Worm (Caenorhabditis elegans) whole organism, L4 larva: ENCODE measurements around the gene clec-187.

Experiments used
- F44E2.7 ChIP-seq: fragments of 200-800 bp; sonication (Bioruptor generic); IDR thresholded peaks from 2 replicates; pipeline ENCODE4 v2.1.2; 2022; ENCODE audit warnings: missing genetic modification characterization, missing compliant biosample characterization
- F49E8.2 ChIP-seq: sonication (generic microtip); optimal IDR thresholded peaks from 2 replicates; lab custom pipeline; 2016; ENCODE audit warnings: missing compliant biosample characterization, mild to moderate bottlenecking, missing genetic modification characterization, borderline replicate concordance
- T20F7.1 ChIP-seq: fragments of 200-800 bp; sonication (Bioruptor generic); optimal IDR thresholded peaks from 2 replicates; lab custom pipeline; 2018; ENCODE audit warnings: mild to moderate bottlenecking, missing genetic modification characterization, missing compliant biosample characterization
- Y5F2A.4 ChIP-seq: fragments of 200-800 bp; sonication (Bioruptor generic); optimal IDR thresholded peaks from 2 replicates; lab custom pipeline; 2018; ENCODE audit warnings: mild to moderate bottlenecking, missing genetic modification characterization, missing compliant biosample characterization
- Y75B8A.6 ChIP-seq: fragments of 200-800 bp; sonication (Bioruptor generic); IDR thresholded peaks from 2 replicates; pipeline ENCODE4 v1.3.6; 2022; ENCODE audit warnings: missing genetic modification reagents, missing genetic modification characterization, missing compliant biosample characterization
- ZK337.2 ChIP-seq: fragments of 200-800 bp; sonication (Bioruptor generic); IDR thresholded peaks from 2 replicates; pipeline ENCODE4 v1.3.6; 2022; ENCODE audit warnings: missing genetic modification reagents, missing genetic modification characterization, missing compliant biosample characterization
- attf-4 ChIP-seq: sonication (generic microtip); optimal IDR thresholded peaks from 3 replicates; lab custom pipeline; 2017; ENCODE audit warnings: missing biosample characterization, missing genetic modification characterization
- ceh-28 ChIP-seq: fragments of 150-350 bp; optimal IDR thresholded peaks from 2 replicates; lab custom pipeline; 2014; ENCODE audit warnings: missing biosample characterization, missing genetic modification reagents, missing genetic modification characterization
- ceh-44 ChIP-seq: fragments of 200-800 bp; sonication (Bioruptor generic); IDR thresholded peaks from 2 replicates; pipeline ENCODE4 v1.3.6; 2022; ENCODE audit warnings: missing genetic modification reagents, missing genetic modification characterization, missing compliant biosample characterization
- ceh-82 ChIP-seq: sonication (generic microtip); optimal IDR thresholded peaks from 2 replicates; lab custom pipeline; 2017; ENCODE audit warnings: missing biosample characterization, missing genetic modification characterization
- ces-1 ChIP-seq: fragments of 150-350 bp; sonication (generic microtip); optimal IDR thresholded peaks from 4 replicates; lab custom pipeline; 2014; ENCODE audit warnings: missing biosample characterization, missing genetic modification reagents, missing genetic modification characterization
- daf-12 ChIP-seq: fragments of 150-350 bp; optimal IDR thresholded peaks from 2 replicates; lab custom pipeline; 2014; ENCODE audit warnings: missing biosample characterization, missing genetic modification reagents, missing genetic modification characterization
- daf-16 ChIP-seq, 3 experiments: sonication (generic microtip); optimal IDR thresholded peaks; 2 replicates each; lab custom pipeline; 2016 to 2017; ENCODE audit warnings: missing genetic modification characterization in 3 of 3, missing genetic modification reagents in 3 of 3, mild to moderate bottlenecking in 2 of 3, missing compliant biosample characterization in 2 of 3, missing biosample characterization in 1 of 3, moderate library complexity in 1 of 3
- dmd-6 ChIP-seq: fragments of 200-800 bp; sonication (Bioruptor generic); IDR thresholded peaks from 2 replicates; pipeline ENCODE4 v1.3.6; 2022; ENCODE audit warnings: missing genetic modification reagents, missing genetic modification characterization, missing compliant biosample characterization
- dmd-8 ChIP-seq: fragments of 200-800 bp; sonication (Bioruptor generic); IDR thresholded peaks from 2 replicates; pipeline ENCODE4 v1.3.6; 2022; ENCODE audit warnings: missing genetic modification characterization, missing compliant biosample characterization
- dve-1 ChIP-seq: sonication (generic microtip); optimal IDR thresholded peaks from 2 replicates; lab custom pipeline; 2017; ENCODE audit warnings: antibody characterized with exemption, mild to moderate bottlenecking, missing genetic modification characterization, missing compliant biosample characterization; ENCODE audit not compliant: insufficient read depth
- egl-43 ChIP-seq: fragments of 200-800 bp; sonication (Bioruptor generic); IDR thresholded peaks from 2 replicates; pipeline ENCODE4 v1.3.6; 2022; ENCODE audit warnings: missing genetic modification reagents, missing genetic modification characterization, missing compliant biosample characterization
- gei-8 ChIP-seq: fragments of 200-800 bp; sonication (Bioruptor generic); optimal IDR thresholded peaks from 2 replicates; lab custom pipeline; 2018; ENCODE audit warnings: mild to moderate bottlenecking, missing genetic modification characterization, missing compliant biosample characterization
- lin-1 ChIP-seq: fragments of 200-800 bp; sonication (Bioruptor generic); IDR thresholded peaks from 2 replicates; pipeline ENCODE4 v1.3.6; 2022; ENCODE audit warnings: missing genetic modification reagents, missing genetic modification characterization, missing compliant biosample characterization
- lin-15B ChIP-seq: fragments of 150-350 bp; sonication (generic microtip); optimal IDR thresholded peaks from 3 replicates; lab custom pipeline; 2014; ENCODE audit warnings: missing biosample characterization, missing genetic modification characterization
- lin-29 ChIP-seq: fragments of 200-800 bp; sonication (Bioruptor generic); IDR thresholded peaks from 2 replicates; pipeline ENCODE4 v1.3.6; 2022; ENCODE audit warnings: missing genetic modification reagents, missing genetic modification characterization, missing compliant biosample characterization
- lin-38 ChIP-seq: fragments of 200-800 bp; sonication (Bioruptor generic); IDR thresholded peaks from 2 replicates; pipeline ENCODE4 v1.3.6; 2022; ENCODE audit warnings: missing genetic modification reagents, missing genetic modification characterization, missing compliant biosample characterization
- lir-3 ChIP-seq: sonication (generic microtip); optimal IDR thresholded peaks from 2 replicates; lab custom pipeline; 2016; ENCODE audit warnings: mild to moderate bottlenecking, missing genetic modification characterization, missing compliant biosample characterization
- lsy-2 ChIP-seq, 2 experiments: fragments of 150-350 bp in 1 of 2; sonication (generic microtip) in 1 of 2; optimal IDR thresholded peaks; 2 replicates each; lab custom pipeline; 2014 to 2017; ENCODE audit warnings: missing biosample characterization in 2 of 2, missing genetic modification characterization in 2 of 2
- madf-9 ChIP-seq: fragments of 200-800 bp; sonication (Bioruptor generic); conservative IDR thresholded peaks from 2 replicates; pipeline ENCODE4 v1.3.6; 2022; ENCODE audit warnings: missing genetic modification reagents, missing genetic modification characterization, missing compliant biosample characterization
- mdl-1 ChIP-seq, 2 experiments: fragments of 150-350 bp in 1 of 2; sonication (generic microtip) in 1 of 2; optimal IDR thresholded peaks; 2 replicates each; lab custom pipeline; 2014 to 2017; ENCODE audit warnings: missing biosample characterization in 2 of 2, missing genetic modification characterization in 2 of 2
- mes-2 ChIP-seq: sonication (generic microtip); optimal IDR thresholded peaks from 2 replicates; lab custom pipeline; 2016; ENCODE audit warnings: missing genotype, mild to moderate bottlenecking, missing genetic modification characterization, missing compliant biosample characterization; ENCODE audit not compliant: poor library complexity, severe bottlenecking
- mxl-3 ChIP-seq: fragments of 200-800 bp; sonication (Bioruptor generic); optimal IDR thresholded peaks from 2 replicates; lab custom pipeline; 2018; ENCODE audit warnings: mild to moderate bottlenecking, missing genetic modification characterization, missing compliant biosample characterization
- nhr-42 ChIP-seq: fragments of 200-800 bp; sonication (Bioruptor generic); IDR thresholded peaks from 2 replicates; pipeline ENCODE4 v1.3.6; 2022; ENCODE audit warnings: missing genetic modification characterization, missing compliant biosample characterization
- pha-4 ChIP-seq, 2 experiments: fragments of 150-350 bp in 1 of 2; fragments of 200-800 bp in 1 of 2; sonication (Bioruptor generic) in 1 of 2; IDR thresholded peaks in 1 of 2; optimal IDR thresholded peaks in 1 of 2; 2 replicates each; pipeline versions ENCODE4 v1.3.6 to Lab custom; 2014 to 2022; ENCODE audit warnings: missing genetic modification characterization in 2 of 2, missing genetic modification reagents in 2 of 2, missing biosample characterization in 1 of 2, missing compliant biosample characterization in 1 of 2
- saeg-2 ChIP-seq: fragments of 200-800 bp; sonication (Bioruptor generic); IDR thresholded peaks from 2 replicates; pipeline ENCODE4 v1.3.6; 2022; ENCODE audit warnings: missing genetic modification reagents, missing genetic modification characterization, missing compliant biosample characterization
- set-16 ChIP-seq: fragments of 200-800 bp; sonication (Bioruptor generic); IDR thresholded peaks from 2 replicates; pipeline ENCODE4 v1.3.6; 2022; ENCODE audit warnings: missing genetic modification reagents, missing genetic modification characterization, missing compliant biosample characterization
- skn-1 ChIP-seq: fragments of 150-350 bp; optimal IDR thresholded peaks from 2 replicates; lab custom pipeline; 2014; ENCODE audit warnings: missing biosample characterization, missing genetic modification characterization
- snpc-1.2 ChIP-seq: fragments of 200-800 bp; sonication (Bioruptor generic); IDR thresholded peaks from 2 replicates; pipeline ENCODE4 v1.3.6; 2022; ENCODE audit warnings: missing genetic modification reagents, missing genetic modification characterization, missing compliant biosample characterization
- spr-1 ChIP-seq: sonication (generic microtip); optimal IDR thresholded peaks from 2 replicates; lab custom pipeline; 2016; ENCODE audit warnings: mild to moderate bottlenecking, missing genetic modification characterization, missing compliant biosample characterization
- tra-1 ChIP-seq: fragments of 200-800 bp; sonication (Bioruptor generic); IDR thresholded peaks from 2 replicates; pipeline ENCODE4 v1.3.6; 2022; ENCODE audit warnings: missing genetic modification reagents, missing genetic modification characterization, missing compliant biosample characterization
- unc-130 ChIP-seq: sonication (generic microtip); optimal IDR thresholded peaks from 2 replicates; lab custom pipeline; 2016; ENCODE audit warnings: missing genetic modification reagents, missing genetic modification characterization, missing compliant biosample characterization
- unc-39 ChIP-seq: sonication (generic microtip); optimal IDR thresholded peaks from 2 replicates; lab custom pipeline; 2017; ENCODE audit warnings: missing biosample characterization, missing genetic modification characterization
- unc-62 ChIP-seq, 3 experiments: fragments of 150-350 bp in 1 of 3; sonication (generic microtip); optimal IDR thresholded peaks in 2 of 3; peaks in 1 of 3; 1 replicate in 1 of 3; 2 replicates in 2 of 3; lab custom pipeline; 2014 to 2017; ENCODE audit warnings: missing biosample characterization in 3 of 3, missing genetic modification characterization in 3 of 3, missing genetic modification reagents in 3 of 3, missing genotype in 1 of 3
- zfp-2 ChIP-seq: sonication (generic microtip); optimal IDR thresholded peaks from 2 replicates; lab custom pipeline; 2016; ENCODE audit warnings: mild to moderate bottlenecking, missing genetic modification characterization, missing compliant biosample characterization
- zfp-3 ChIP-seq: fragments of 200-800 bp; sonication (Bioruptor generic); conservative IDR thresholded peaks from 2 replicates; pipeline ENCODE4 v1.3.6; 2022; ENCODE audit warnings: missing genetic modification reagents, missing genetic modification characterization, missing compliant biosample characterization
- zip-11 ChIP-seq: fragments of 200-800 bp; sonication (Bioruptor generic); IDR thresholded peaks from 2 replicates; pipeline ENCODE4 v1.3.6; 2022; ENCODE audit warnings: missing genetic modification characterization, missing compliant biosample characterization
- ztf-11 ChIP-seq: fragments of 150-350 bp; optimal IDR thresholded peaks from 2 replicates; lab custom pipeline; 2014; ENCODE audit warnings: missing biosample characterization, missing genetic modification characterization

The clec-187 gene

ce11 chrIV:12833698-12834416, 37.4 kb downstream of the clec-187 start (continued):
- TF ChIP-seq madf-9 (GFP tag; lab: Robert Waterston, UW) (no peak), mxl-3 (GFP tag; lab: Kevin White, UChicago) (peak; percentile 60), mdl-1 (tag; optimal IDR thresholded peaks at IDR 0.05; lab: Kevin White, UChicago) (peak in 1 of 2 experiments; percentile 40), gei-8 (GFP tag; lab: Kevin White, UChicago) (no peak), Y75B8A.6 (GFP tag; lab: Robert Waterston, UW) (no peak; the same call in 1 of the 2 replicates), zip-11 (no peak), lin-29 (GFP tag; lab: Robert Waterston, UW) (no peak), lin-1 (GFP tag; lab: Robert Waterston, UW) (peak; percentile 78), unc-62 (GFP tag; optimal IDR thresholded peaks at IDR 0.05 in 1 of 2; lab: Kevin White, UChicago) (peak in 1 of 2 experiments; percentile 8), unc-62 (tag; optimal IDR thresholded peaks at IDR 0.05; lab: Kevin White, UChicago) (no peak), dmd-6 (GFP tag; lab: Robert Waterston, UW) (peak; percentile 99), ces-1 (no peak), pha-4 (GFP tag; IDR thresholded peaks at IDR 0.05; lab: Robert Waterston, UW) (peak; percentile 42; the same call in 1 of the 2 replicates), pha-4 (tag; optimal IDR thresholded peaks at IDR 0.05; lab: Kevin White, UChicago) (no peak), set-16 (GFP tag; lab: Robert Waterston, UW) (peak; percentile 61)

DNA sequence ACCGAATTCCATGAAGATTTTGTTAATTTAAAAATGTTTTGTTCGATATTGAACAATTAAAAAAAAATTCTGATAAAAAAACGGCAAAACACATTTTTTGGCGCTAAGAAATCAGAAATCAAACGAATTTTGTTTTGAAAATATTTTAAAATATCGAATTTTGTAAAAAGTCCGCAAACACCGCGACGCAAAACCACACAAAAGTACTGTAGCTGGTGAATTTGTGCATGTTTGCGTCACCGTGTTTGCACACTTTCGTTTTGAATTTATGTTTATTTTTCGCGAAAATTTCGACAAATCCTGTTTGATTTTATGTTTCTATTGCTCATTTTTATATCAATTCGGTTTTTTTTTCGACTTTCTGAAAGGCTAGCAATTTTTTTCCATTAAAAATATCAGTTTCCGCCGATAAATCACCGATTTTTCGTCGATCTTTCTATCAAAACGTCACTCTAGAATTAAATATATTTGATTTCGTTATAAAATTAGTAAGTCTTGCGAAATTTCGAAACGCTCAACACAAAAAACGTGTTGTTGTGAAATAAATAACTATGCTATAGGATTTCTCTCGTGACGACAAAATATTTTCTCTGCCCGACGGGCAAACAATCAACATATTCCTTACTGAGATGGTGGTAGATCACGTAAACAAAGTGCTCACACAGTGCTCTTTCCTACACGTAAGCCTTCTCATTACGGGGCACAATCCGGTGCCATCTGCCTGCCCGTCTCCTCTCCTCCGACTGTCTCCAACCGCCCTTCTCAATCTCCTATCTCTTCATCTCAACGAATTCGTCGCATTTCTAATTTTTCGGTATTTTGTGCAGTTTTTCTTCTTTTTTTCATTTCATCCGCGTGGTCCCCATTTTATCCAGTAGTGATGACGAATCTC, 39.4 kb downstream of the clec-187 start:
- no peak for TF ChIP-seq dve-1 (tag; lab: Kevin White, UChicago)
- TF ChIP-seq ZK337.2 = no peak
- no peak for TF ChIP-seq daf-12 (tag; lab: Kevin White, UChicago)
- no peak for TF ChIP-seq Y75B8A.6 (GFP tag; lab: Robert Waterston, UW)
- TF ChIP-seq T20F7.1 (GFP tag; lab: Kevin White, UChicago) = no peak
- TF ChIP-seq unc-39 (tag; lab: Kevin White, UChicago) = no peak
- peak in 1 of 2 experiments; percentile 3 for TF ChIP-seq mdl-1 (tag; optimal IDR thresholded peaks at IDR 0.05; lab: Kevin White, UChicago)
- TF ChIP-seq dmd-6 (GFP tag; lab: Robert Waterston, UW) = no peak
- peak in 1 of 2 experiments; percentile 57 for TF ChIP-seq lsy-2 (tag; optimal IDR thresholded peaks at IDR 0.05; lab: Kevin White, UChicago)
- no peak for TF ChIP-seq ztf-11 (tag; lab: Kevin White, UChicago)
- no peak for TF ChIP-seq Y5F2A.4 (GFP tag; lab: Kevin White, UChicago)
- no peak for TF ChIP-seq zfp-3
- TF ChIP-seq attf-4 = no peak
- TF ChIP-seq egl-43 (GFP tag; lab: Robert Waterston, UW) = no peak
- TF ChIP-seq nhr-42 (GFP tag; lab: Robert Waterston, UW) = no peak
- TF ChIP-seq spr-1 = no peak
- no peak for TF ChIP-seq dmd-8 (GFP tag; lab: Robert Waterston, UW)
- TF ChIP-seq daf-16 (GFP tag; optimal IDR thresholded peaks at IDR 0.05; lab: Kevin White, UChicago) = no peak
- TF ChIP-seq daf-16 (tag; optimal IDR thresholded peaks at IDR 0.05; lab: Kevin White, UChicago) = no peak
- no peak for TF ChIP-seq ceh-44 (GFP tag; lab: Robert Waterston, UW)
- no peak for TF ChIP-seq lin-38 (GFP tag; lab: Robert Waterston, UW)
- TF ChIP-seq tra-1 (GFP tag; lab: Robert Waterston, UW) = no peak
- no peak for TF ChIP-seq zip-11
- TF ChIP-seq skn-1 = no peak
- TF ChIP-seq F49E8.2 = peak; percentile 23
- TF ChIP-seq saeg-2 (GFP tag; lab: Robert Waterston, UW) = no peak
- TF ChIP-seq ceh-28 = no peak
- no peak for TF ChIP-seq lir-3 (tag; lab: Kevin White, UChicago)
- TF ChIP-seq snpc-1.2 (GFP tag; lab: Robert Waterston, UW) = peak; percentile 80
- no peak for TF ChIP-seq ceh-82
- TF ChIP-seq F44E2.7 (GFP tag; lab: Robert Waterston, UW) = no peak
- no peak for TF ChIP-seq unc-130 (GFP tag; lab: Kevin White, UChicago)
- TF ChIP-seq zfp-2 (tag; lab: Kevin White, UChicago) = no peak
- TF ChIP-seq lin-15B = no peak
- TF ChIP-seq mes-2 (tag; lab: Kevin White, UChicago) = peak; percentile 51
- peak in 1 of 2 experiments; percentile 86 for TF ChIP-seq unc-62 (GFP tag; optimal IDR thresholded peaks at IDR 0.05 in 1 of 2; lab: Kevin White, UChicago)
- TF ChIP-seq unc-62 (tag; optimal IDR thresholded peaks at IDR 0.05; lab: Kevin White, UChicago) = no peak
